Fruit fly (Drosophila melanogaster) whole organism, prepupa: ENCODE data around the gene FBXO11.

Experiments used
- Blimp-1 ChIP-seq: fragments of 200-800 bp; sonication (Bioruptor generic); optimal IDR thresholded peaks from 3 replicates; lab custom pipeline; 2017; ENCODE audit warnings: missing biosample characterization, missing genetic modification characterization, mild to moderate bottlenecking, moderate library complexity, missing genetic modification reagents
- CG6163 ChIP-seq: fragments of 200-800 bp; sonication (Bioruptor generic); IDR thresholded peaks from 3 replicates; pipeline ENCODE4 v1.3.6; 2022; ENCODE audit warnings: missing biosample characterization, missing genetic modification characterization
- Ets96B ChIP-seq: fragments of 200-800 bp; optimal IDR thresholded peaks from 2 replicates; lab custom pipeline; 2019; ENCODE audit warnings: missing biosample characterization, mild to moderate bottlenecking, missing genetic modification characterization, moderate library complexity
- Gug ChIP-seq: fragments of 200-800 bp; sonication (Bioruptor generic); IDR thresholded peaks from 2 replicates; pipeline ENCODE4 v1.3.6; 2022; ENCODE audit warnings: missing biosample characterization, missing genetic modification characterization
- Lpt ChIP-seq: fragments of 200-800 bp; sonication (Bioruptor generic); optimal IDR thresholded peaks from 3 replicates; lab custom pipeline; 2016; ENCODE audit warnings: missing biosample characterization, missing genetic modification characterization

DNA sequence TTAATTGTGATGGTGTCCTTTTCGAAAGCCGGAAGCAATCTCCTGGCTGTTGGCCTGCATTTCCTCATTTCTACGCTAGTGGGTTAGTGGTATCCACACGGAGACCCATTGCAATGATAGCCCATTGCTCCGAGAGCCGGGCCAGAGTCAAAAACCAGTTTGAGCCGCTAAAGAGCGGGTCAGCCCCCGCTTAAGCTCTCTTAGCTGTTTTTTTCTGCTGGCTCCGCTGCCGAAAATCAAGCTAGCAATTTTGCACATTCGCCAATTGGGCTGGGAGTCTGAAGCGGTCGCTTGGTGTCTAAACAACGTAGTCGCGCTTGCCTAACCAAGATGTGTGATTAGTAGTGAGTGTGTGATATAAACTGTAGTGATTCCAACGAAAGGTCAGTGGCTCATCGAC lies 29.4 kb downstream of the FBXO11 start, which contains the start of gene CG12947:
- TF ChIP-seq Gug (GFP tag; lab: Robert Waterston, UW) (no peak), Ets96B (tag; lab: Kevin White, UChicago) (no peak), Blimp-1 (GFP tag; lab: Kevin White, UChicago) (no peak), CG6163 (GFP tag; lab: Robert Waterston, UW) (no peak), Lpt (GFP tag; lab: Kevin White, UChicago) (no peak)
